ENCODE assay signal across 4 fruit fly cellular contexts in genomic region chr2L:6224803-6225202, dm6.
A peak's percentile ranks its signal among the peaks of the same experiment; 100 is the strongest.
TF ChIP-seq lines count a peak whose summit lies in the region.

Gene Ugt37B1 (plus strand): TSS chr2L:6225048.

- no peak for TF ChIP-seq CTCF in whole organism, embryonic (GFP tag; optimal IDR thresholded peaks at IDR 0.05; lab: Kevin White, UChicago)

TF ChIP-seq in whole organism, adult, 20 proteins besides CTCF, POLR2A, EP300 and RAD21:
- TF ChIP-seq kay (GFP tag; lab: Kevin White, UChicago; ENCODE audit: borderline replicate concordance) (peak; percentile 12), CG14711 (tag; optimal IDR thresholded peaks at IDR 0.05; lab: Kevin White, UChicago) (no peak), cnc (optimal IDR thresholded peaks at IDR 0.05; lab: Kevin White, UChicago) (peak in 1 of 2 experiments; percentile 42), bab1 (GFP tag; optimal IDR thresholded peaks at IDR 0.05; lab: Kevin White, UChicago) (no peak), CG1620 (GFP tag; optimal IDR thresholded peaks at IDR 0.05; lab: Kevin White, UChicago) (no peak)
TF ChIP-seq in whole organism, adult: peak in this region for 2.

TF ChIP-seq in whole organism, embryonic, 481 proteins besides CTCF, POLR2A, EP300 and RAD21:
- TF ChIP-seq ATbp (GFP tag; optimal IDR thresholded peaks at IDR 0.05; lab: Kevin White, UChicago) (no peak), pzg (GFP tag; optimal IDR thresholded peaks at IDR 0.05; lab: Kevin White, UChicago) (no peak), Ravus (GFP tag; IDR thresholded peaks at IDR 0.05; lab: Robert Waterston, UW) (no peak), GATAe (GFP tag; conservative IDR thresholded peaks at IDR 0.05; lab: Robert Waterston, UW) (peak; percentile 67; the same call in 1 of the 2 replicates), Rx (GFP tag; IDR thresholded peaks at IDR 0.05; lab: Robert Waterston, UW) (no peak), Med (GFP tag; lab: Kevin White, UChicago) (peak; percentile 53), sd (tag; optimal IDR thresholded peaks at IDR 0.05; lab: Kevin White, UChicago) (peak; percentile 56), Mes4 (GFP tag; optimal IDR thresholded peaks at IDR 0.05; lab: Kevin White, UChicago) (no peak), sens (GFP tag; lab: Kevin White, UChicago) (peak; percentile 40), tio (GFP tag; optimal IDR thresholded peaks at IDR 0.05; lab: Kevin White, UChicago) (no peak), CG16863 (GFP tag; optimal IDR thresholded peaks at IDR 0.05; lab: Kevin White, UChicago) (no peak), HLH4C (GFP tag; IDR thresholded peaks at IDR 0.05; lab: Robert Waterston, UW; ENCODE audit: partially characterized antibody) (no peak), exex (tag; optimal IDR thresholded peaks at IDR 0.05; lab: Kevin White, UChicago) (peak; percentile 85), dimm (GFP tag; IDR thresholded peaks at IDR 0.05; lab: Robert Waterston, UW) (no peak), gfzf (GFP tag; optimal IDR thresholded peaks at IDR 0.05; lab: Kevin White, UChicago) (no peak), CG15514 (GFP tag; optimal IDR thresholded peaks at IDR 0.05; lab: Kevin White, UChicago) (peak; percentile 56), eve (GFP tag; optimal IDR thresholded peaks at IDR 0.05; lab: Kevin White, UChicago) (no peak), CG11560 (tag; IDR thresholded peaks at IDR 0.05; lab: Robert Waterston, UW) (no peak), peb (GFP tag; IDR thresholded peaks at IDR 0.05; lab: Robert Waterston, UW) (no peak), grn (GFP tag; optimal IDR thresholded peaks at IDR 0.05; lab: Kevin White, UChicago) (peak; percentile 42), mirr (GFP tag; optimal IDR thresholded peaks at IDR 0.05; lab: Kevin White, UChicago) (peak; percentile 53), Nf-YC (tag; optimal IDR thresholded peaks at IDR 0.05; lab: Kevin White, UChicago) (no peak), onecut (GFP tag; IDR thresholded peaks at IDR 0.05; lab: Robert Waterston, UW) (no peak), Vsx1 (GFP tag; optimal IDR thresholded peaks at IDR 0.05; lab: Kevin White, UChicago) (peak; percentile 71), Six4 (GFP tag; optimal IDR thresholded peaks at IDR 0.05; lab: Kevin White, UChicago) (no peak), pfk (GFP tag; optimal IDR thresholded peaks at IDR 0.05; lab: Kevin White, UChicago) (no peak)

TF ChIP-seq in whole organism, prepupa, 60 proteins besides CTCF, POLR2A, EP300 and RAD21:
- TF ChIP-seq vri (GFP tag; optimal IDR thresholded peaks at IDR 0.05; lab: Kevin White, UChicago) = peak; percentile 20
- no peak for TF ChIP-seq CG32006 (GFP tag; optimal IDR thresholded peaks at IDR 0.05; lab: Kevin White, UChicago)
- TF ChIP-seq CG6792 (GFP tag; optimal IDR thresholded peaks at IDR 0.05; lab: Kevin White, UChicago) = no peak
- TF ChIP-seq ss (GFP tag; optimal IDR thresholded peaks at IDR 0.05; lab: Kevin White, UChicago) = no peak
- TF ChIP-seq fkh (GFP tag; optimal IDR thresholded peaks at IDR 0.05; lab: Kevin White, UChicago) = no peak
- TF ChIP-seq fd85E (GFP tag; optimal IDR thresholded peaks at IDR 0.05; lab: Kevin White, UChicago) = no peak
- TF ChIP-seq Hr39 (GFP tag; optimal IDR thresholded peaks at IDR 0.05; lab: Kevin White, UChicago) = no peak

TF ChIP-seq in whole organism, wandering third instar larva, 38 proteins besides CTCF, POLR2A, EP300 and RAD21:
- TF ChIP-seq Vsx2 (GFP tag; optimal IDR thresholded peaks at IDR 0.05; lab: Kevin White, UChicago; ENCODE audit: partially characterized antibody) = peak; percentile 22
- no peak for TF ChIP-seq dl (GFP tag; optimal IDR thresholded peaks at IDR 0.05; lab: Kevin White, UChicago; ENCODE audit: insufficient read depth in 1 of 2, partially characterized antibody in 2 of 2)
- no peak for TF ChIP-seq pan (optimal IDR thresholded peaks at IDR 0.05; lab: Kevin White, UChicago)
- TF ChIP-seq tai (GFP tag; optimal IDR thresholded peaks at IDR 0.05; lab: Kevin White, UChicago) = no peak
- no peak for TF ChIP-seq Hr78 (GFP tag; optimal IDR thresholded peaks at IDR 0.05; lab: Kevin White, UChicago)
